Worm (Caenorhabditis elegans) whole organism, young adult: ENCODE data around the gene lips-11.
A peak's percentile ranks its signal among the peaks of the same experiment; 100 is the strongest.

Source experiments
- B0019.2 ChIP-seq: fragments of 200-800 bp; sonication (Bioruptor generic); conservative IDR thresholded peaks from 2 replicates; pipeline ENCODE4 v1.3.6; 2022; ENCODE audit warnings: missing genetic modification reagents, missing genetic modification characterization, missing compliant biosample characterization
- B0035.1 ChIP-seq: sonication (generic microtip); optimal IDR thresholded peaks from 2 replicates; lab custom pipeline; 2016; ENCODE audit warnings: missing genetic modification characterization, mild to moderate bottlenecking, missing compliant biosample characterization, missing genotype, missing genetic modification reagents
- C17E4.6 ChIP-seq: fragments of 200-800 bp; sonication (Bioruptor generic); IDR thresholded peaks from 2 replicates; pipeline ENCODE4 v1.3.6; 2022; ENCODE audit warnings: missing genetic modification reagents, missing genetic modification characterization, missing compliant biosample characterization
- D2030.7 ChIP-seq: fragments of 200-800 bp; sonication (Bioruptor generic); IDR thresholded peaks from 2 replicates; pipeline ENCODE4 v1.3.6; 2022; ENCODE audit warnings: missing genetic modification reagents, missing genetic modification characterization, missing compliant biosample characterization
- F23B12.7 ChIP-seq: sonication (generic microtip); optimal IDR thresholded peaks from 2 replicates; lab custom pipeline; 2017; ENCODE audit warnings: missing genetic modification characterization, mild to moderate bottlenecking, missing compliant biosample characterization, antibody characterized with exemption, moderate library complexity; ENCODE audit not compliant: insufficient read depth
- F33H1.4 ChIP-seq: fragments of 200-800 bp; sonication (Bioruptor generic); IDR thresholded peaks from 2 replicates; pipeline ENCODE4 v1.3.6; 2022; ENCODE audit warnings: missing genetic modification reagents, missing genetic modification characterization, missing compliant biosample characterization
- F49E8.2 ChIP-seq: sonication (generic microtip); optimal IDR thresholded peaks from 3 replicates; lab custom pipeline; 2017; ENCODE audit warnings: missing genetic modification characterization, mild to moderate bottlenecking, missing compliant biosample characterization, antibody characterized with exemption, moderate library complexity; ENCODE audit not compliant: insufficient read depth
- F57C9.4 ChIP-seq: sonication (generic microtip); optimal IDR thresholded peaks from 2 replicates; lab custom pipeline; 2017; ENCODE audit warnings: mild to moderate bottlenecking, missing genetic modification characterization, missing compliant biosample characterization
- K11D2.4 ChIP-seq: fragments of 200-800 bp; sonication (Bioruptor generic); IDR thresholded peaks from 2 replicates; pipeline ENCODE4 v1.3.6; 2022; ENCODE audit warnings: missing genetic modification reagents, missing genetic modification characterization, missing compliant biosample characterization
- K12H6.12 ChIP-seq: fragments of 200-800 bp; sonication (Bioruptor generic); optimal IDR thresholded peaks from 2 replicates; lab custom pipeline; 2018; ENCODE audit warnings: mild to moderate bottlenecking, missing genetic modification characterization, missing compliant biosample characterization
- Y53G8AR.9 ChIP-seq: fragments of 200-800 bp; sonication (Bioruptor generic); conservative IDR thresholded peaks from 2 replicates; pipeline ENCODE4 v1.3.6; 2022; ENCODE audit warnings: missing genetic modification reagents, missing genetic modification characterization, missing compliant biosample characterization
- Y79H2A.3 ChIP-seq: fragments of 200-800 bp; sonication (Bioruptor generic); conservative IDR thresholded peaks from 2 replicates; pipeline ENCODE4 v1.3.6; 2022; ENCODE audit warnings: missing genetic modification reagents, missing genetic modification characterization, missing compliant biosample characterization
- attf-3 ChIP-seq: fragments of 200-800 bp; sonication (Bioruptor generic); conservative IDR thresholded peaks from 2 replicates; pipeline ENCODE4 v1.3.6; 2022; ENCODE audit warnings: missing genetic modification reagents, missing genetic modification characterization, missing compliant biosample characterization
- attf-5 ChIP-seq: fragments of 200-800 bp; sonication (Bioruptor generic); optimal IDR thresholded peaks from 2 replicates; lab custom pipeline; 2018; ENCODE audit warnings: mild to moderate bottlenecking, missing genetic modification characterization, missing compliant biosample characterization
- attf-6 ChIP-seq: fragments of 200-800 bp; sonication (Bioruptor generic); IDR thresholded peaks from 2 replicates; pipeline ENCODE4 v1.3.6; 2022; ENCODE audit warnings: missing genetic modification reagents, missing genetic modification characterization, missing compliant biosample characterization
- cebp-1 ChIP-seq, 2 experiments: fragments of 200-800 bp in 1 of 2; sonication (Bioruptor generic) in 1 of 2; sonication (generic microtip) in 1 of 2; IDR thresholded peaks in 1 of 2; optimal IDR thresholded peaks in 1 of 2; 2 replicates each; pipeline versions ENCODE4 v1.3.6 to Lab custom; 2017 to 2022; ENCODE audit warnings: missing compliant biosample characterization in 2 of 2, missing genetic modification characterization in 2 of 2, mild to moderate bottlenecking in 1 of 2, missing genetic modification reagents in 1 of 2, moderate library complexity in 1 of 2
- ceh-27 ChIP-seq: fragments of 200-800 bp; sonication (Bioruptor generic); optimal IDR thresholded peaks from 2 replicates; lab custom pipeline; 2018; ENCODE audit warnings: mild to moderate bottlenecking, missing genetic modification characterization, moderate library complexity, missing compliant biosample characterization
- ceh-91 ChIP-seq: fragments of 200-800 bp; sonication (Bioruptor generic); IDR thresholded peaks from 2 replicates; pipeline ENCODE4 v1.3.6; 2022; ENCODE audit warnings: missing genetic modification reagents, missing genetic modification characterization, missing compliant biosample characterization
- dox-1 ChIP-seq: fragments of 200-800 bp; sonication (Bioruptor generic); IDR thresholded peaks from 2 replicates; pipeline ENCODE4 v1.3.6; 2022; ENCODE audit warnings: missing genetic modification reagents, missing genetic modification characterization, missing compliant biosample characterization
- egrh-3 ChIP-seq: fragments of 200-800 bp; sonication (Bioruptor generic); IDR thresholded peaks from 2 replicates; pipeline ENCODE4 v1.3.6; 2022; ENCODE audit warnings: missing genetic modification reagents, missing genetic modification characterization, missing compliant biosample characterization
- ekl-4 ChIP-seq: fragments of 200-800 bp; sonication (Bioruptor generic); IDR thresholded peaks from 2 replicates; pipeline ENCODE4 v1.3.6; 2022; ENCODE audit warnings: missing genetic modification reagents, missing genetic modification characterization, missing compliant biosample characterization
- lin-40 ChIP-seq: sonication (generic microtip); optimal IDR thresholded peaks from 2 replicates; lab custom pipeline; 2016; ENCODE audit warnings: missing genetic modification characterization, mild to moderate bottlenecking, missing compliant biosample characterization, missing genotype, missing genetic modification reagents
- lin-54 ChIP-seq: fragments of 200-800 bp; sonication (Bioruptor generic); optimal IDR thresholded peaks from 2 replicates; lab custom pipeline; 2018; ENCODE audit warnings: mild to moderate bottlenecking, missing genetic modification characterization, missing compliant biosample characterization
- lir-1 ChIP-seq: fragments of 200-800 bp; sonication (Bioruptor generic); conservative IDR thresholded peaks from 2 replicates; pipeline ENCODE4 v1.3.6; 2022; ENCODE audit warnings: missing genetic modification reagents, missing genetic modification characterization, missing compliant biosample characterization
- lsl-1 ChIP-seq: fragments of 200-800 bp; sonication (Bioruptor generic); optimal IDR thresholded peaks from 2 replicates; lab custom pipeline; 2018; ENCODE audit warnings: mild to moderate bottlenecking, missing genetic modification characterization, moderate library complexity, missing compliant biosample characterization
- madf-10 ChIP-seq: sonication (generic microtip); optimal IDR thresholded peaks from 2 replicates; lab custom pipeline; 2016; ENCODE audit warnings: mild to moderate bottlenecking, missing genetic modification characterization, missing compliant biosample characterization
- madf-6 ChIP-seq: fragments of 200-800 bp; sonication (Bioruptor generic); IDR thresholded peaks from 2 replicates; pipeline ENCODE4 v1.3.6; 2022; ENCODE audit warnings: missing genetic modification reagents, missing genetic modification characterization, missing compliant biosample characterization
- madf-8 ChIP-seq: fragments of 200-800 bp; sonication (Bioruptor generic); conservative IDR thresholded peaks from 2 replicates; pipeline ENCODE4 v1.3.6; 2022; ENCODE audit warnings: missing genetic modification reagents, missing genetic modification characterization, missing compliant biosample characterization
- mcd-1 ChIP-seq: fragments of 200-800 bp; sonication (Bioruptor generic); IDR thresholded peaks from 2 replicates; pipeline ENCODE4 v1.3.6; 2022; ENCODE audit warnings: missing genetic modification reagents, missing genetic modification characterization, missing compliant biosample characterization
- nhr-80 ChIP-seq: sonication (generic microtip); optimal IDR thresholded peaks from 2 replicates; lab custom pipeline; 2016; ENCODE audit warnings: missing genetic modification characterization, missing compliant biosample characterization
- rcor-1 ChIP-seq: fragments of 200-800 bp; sonication (Bioruptor generic); IDR thresholded peaks from 2 replicates; pipeline ENCODE4 v1.3.6; 2022; ENCODE audit warnings: missing genetic modification reagents, missing genetic modification characterization, missing compliant biosample characterization
- snpc-3.4 ChIP-seq: sonication (generic microtip); optimal IDR thresholded peaks from 2 replicates; lab custom pipeline; 2017; ENCODE audit warnings: missing genetic modification characterization, mild to moderate bottlenecking, missing compliant biosample characterization, antibody characterized with exemption, moderate library complexity, missing genotype, missing genetic modification reagents
- tlf-1 ChIP-seq: fragments of 200-800 bp; sonication (Bioruptor generic); optimal IDR thresholded peaks from 2 replicates; lab custom pipeline; 2018; ENCODE audit warnings: mild to moderate bottlenecking, missing genetic modification characterization, missing compliant biosample characterization
- unc-130 ChIP-seq: sonication (generic microtip); optimal IDR thresholded peaks from 2 replicates; lab custom pipeline; 2016; ENCODE audit warnings: missing genetic modification reagents, missing genetic modification characterization, missing compliant biosample characterization
- zim-3 ChIP-seq: sonication (generic microtip); optimal IDR thresholded peaks from 2 replicates; lab custom pipeline; 2017; ENCODE audit warnings: mild to moderate bottlenecking, missing genetic modification characterization, moderate library complexity, missing compliant biosample characterization
- ztf-18 ChIP-seq: sonication (generic microtip); optimal IDR thresholded peaks from 2 replicates; lab custom pipeline; 2016; ENCODE audit warnings: missing genotype, mild to moderate bottlenecking, missing genetic modification characterization, missing compliant biosample characterization
- ztf-25 ChIP-seq: fragments of 200-800 bp; sonication (Bioruptor generic); IDR thresholded peaks from 2 replicates; pipeline ENCODE4 v1.3.6; 2022; ENCODE audit warnings: missing genetic modification reagents, missing genetic modification characterization, missing compliant biosample characterization
- ztf-28 ChIP-seq: fragments of 200-800 bp; sonication (Bioruptor generic); IDR thresholded peaks from 2 replicates; pipeline ENCODE4 v1.3.6; 2022; ENCODE audit warnings: missing genetic modification reagents, missing genetic modification characterization, missing compliant biosample characterization

The lips-11 gene

DNA sequence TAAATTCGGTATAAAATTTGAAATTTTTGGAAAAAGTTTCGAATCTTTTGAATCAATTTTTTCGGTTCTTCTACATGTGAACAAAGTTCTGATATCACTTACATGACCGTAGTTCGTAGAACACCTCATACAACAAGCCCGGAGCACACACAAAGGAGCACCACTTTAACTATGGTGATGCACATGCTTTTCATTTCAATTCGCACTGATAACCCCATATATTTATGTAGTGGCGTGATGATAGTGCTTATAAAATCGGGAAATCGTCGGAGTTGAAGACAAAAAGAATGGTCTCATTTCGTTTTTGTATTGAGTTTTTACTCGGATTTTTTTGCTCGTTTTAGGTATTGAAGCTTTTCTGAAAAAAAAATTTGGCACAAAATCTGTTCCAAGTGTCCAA is 29.9 kb upstream of the lips-11 start, which contains the start of gene W09B6.4:
Gene W09B6.4, minus strand, starts transcription at position 151 of the 400 bp plus-strand sequence.
- TF ChIP-seq B0035.1 (tag; lab: Kevin White, UChicago) = no peak
- peak; percentile 58 for TF ChIP-seq nhr-80 (tag; lab: Kevin White, UChicago)

DNA sequence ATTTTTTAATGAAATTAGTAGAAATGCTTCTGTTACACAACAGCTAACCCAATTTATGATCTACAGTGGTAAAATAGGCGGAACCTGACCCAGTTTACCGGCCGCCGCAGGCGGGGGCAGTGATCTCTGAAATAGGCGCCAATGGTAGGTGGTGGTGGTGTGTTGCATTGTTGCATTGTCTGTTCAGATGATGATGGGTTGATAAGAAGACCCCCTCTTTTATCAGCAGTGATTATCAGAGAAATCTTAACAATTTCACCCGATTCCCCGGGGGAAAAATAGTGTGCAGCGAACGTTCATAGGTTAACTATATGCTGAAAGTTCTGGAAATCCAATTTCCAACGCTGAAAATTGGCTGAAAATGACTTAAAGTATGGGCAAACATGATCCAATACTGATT is 27.8 kb upstream of the lips-11 start:
- TF ChIP-seq nhr-80 (tag; lab: Kevin White, UChicago) (peak; percentile 55), F23B12.7 (tag; lab: Kevin White, UChicago) (no peak), mcd-1 (0 out of 2 replicates have a peak, but pooled peaks have one; percentile 12), madf-6 (no peak), dox-1 (GFP tag; lab: Robert Waterston, UW) (peak; percentile 9; the same call in 1 of the 2 replicates)

DNA sequence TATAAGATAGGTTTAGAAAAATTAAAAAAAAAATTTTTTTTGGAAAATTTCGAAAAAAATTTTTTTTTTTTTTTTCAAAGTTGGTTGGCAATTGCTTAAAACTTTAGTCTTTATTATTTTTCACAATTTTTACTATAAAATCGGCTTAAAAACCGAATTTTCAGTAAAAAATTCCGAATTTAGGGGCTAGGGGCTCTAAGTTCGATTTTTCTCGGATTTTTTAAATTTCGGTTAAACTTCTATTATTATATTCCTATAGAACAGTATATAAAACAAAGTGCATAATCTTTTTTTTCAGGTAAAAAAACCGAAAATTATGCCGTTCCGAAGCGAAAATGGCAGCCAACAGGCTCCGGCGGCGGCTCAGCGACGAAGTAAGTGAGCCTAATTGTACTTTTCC is 25.7 kb upstream of the lips-11 start, which contains the start of gene pod-2:
Gene pod-2, plus strand, starts transcription at position 301 of the 400 bp plus-strand sequence.
- no peak for TF ChIP-seq F57C9.4 (tag; lab: Kevin White, UChicago)
- TF ChIP-seq lir-1 (GFP tag; lab: Robert Waterston, UW) = no peak

DNA sequence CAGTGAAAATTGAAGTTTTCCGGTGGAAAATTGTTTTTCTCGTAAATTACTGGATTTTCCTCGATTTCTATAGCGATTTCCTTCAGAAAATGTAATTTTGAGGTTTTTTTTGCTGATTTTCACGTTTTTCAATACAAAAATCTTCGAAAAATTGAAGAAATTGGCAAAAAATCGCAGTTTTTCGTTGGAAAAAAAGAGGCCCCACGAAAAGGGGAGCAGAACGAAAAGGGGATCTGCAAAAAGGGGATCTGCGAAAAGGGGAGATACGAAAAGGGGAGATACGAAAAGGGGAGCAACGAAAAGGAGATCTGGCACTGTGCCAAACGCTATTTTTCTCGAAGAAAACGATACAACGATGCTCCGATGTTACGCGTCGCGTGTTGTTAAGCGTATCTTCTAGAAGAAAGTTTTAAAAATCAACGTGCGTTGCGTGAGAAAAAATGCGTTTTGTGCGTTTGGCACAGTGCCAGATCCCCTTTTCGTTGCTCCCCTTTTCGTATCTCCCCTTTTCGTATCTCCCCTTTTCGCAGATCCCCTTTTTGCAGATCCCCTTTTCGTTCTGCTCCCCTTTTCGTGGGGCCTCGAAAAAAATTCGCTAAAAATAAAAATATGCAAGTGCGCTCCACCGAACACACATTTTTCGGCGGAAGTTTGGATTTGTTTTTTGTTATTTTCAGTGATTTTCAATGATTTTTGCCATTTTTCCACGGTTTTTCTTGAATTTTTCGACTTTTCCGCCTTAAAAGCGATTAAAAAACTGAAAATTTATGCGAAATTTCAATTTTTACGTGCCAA is 23.7 kb upstream of the lips-11 start:
- peak; percentile 42 for TF ChIP-seq K12H6.12 (tag; lab: Kevin White, UChicago)
- peak; percentile 95 for TF ChIP-seq dox-1 (GFP tag; lab: Robert Waterston, UW)
- peak; percentile 46; the same call in 1 of the 2 replicates for TF ChIP-seq ekl-4 (GFP tag; lab: Robert Waterston, UW)
- TF ChIP-seq ztf-18 (tag; lab: Kevin White, UChicago) = peak; percentile 24
- peak; percentile 56; the same call in 1 of the 2 replicates for TF ChIP-seq C17E4.6 (GFP tag; lab: Robert Waterston, UW)
- 0 out of 2 replicates have a peak, but pooled peaks have one; percentile 55 for TF ChIP-seq attf-6
- TF ChIP-seq Y79H2A.3 = peak; percentile 61; the same call in 1 of the 2 replicates
- TF ChIP-seq rcor-1 (GFP tag; lab: Robert Waterston, UW) = peak; percentile 84
- TF ChIP-seq lin-54 (GFP tag; lab: Kevin White, UChicago) = peak; percentile 69
- TF ChIP-seq unc-130 = peak; percentile 46
- peak; percentile 50 for TF ChIP-seq ceh-27
- TF ChIP-seq ztf-25 (GFP tag; lab: Robert Waterston, UW) = peak; percentile 68; the same call in 1 of the 2 replicates
- TF ChIP-seq snpc-3.4 (tag; lab: Kevin White, UChicago) = peak; percentile 7
- TF ChIP-seq madf-6 = peak; percentile 63
- peak; percentile 21 for TF ChIP-seq madf-10 (tag; lab: Kevin White, UChicago)
- TF ChIP-seq lsl-1 (GFP tag; lab: Kevin White, UChicago) = peak; percentile 14
- peak; percentile 64 for TF ChIP-seq F33H1.4
- TF ChIP-seq lir-1 (GFP tag; lab: Robert Waterston, UW) = peak; percentile 71; the same call in 1 of the 2 replicates
- TF ChIP-seq lin-40 (tag; lab: Kevin White, UChicago) = peak; percentile 46
- peak; percentile 99 for TF ChIP-seq D2030.7 (GFP tag; lab: Robert Waterston, UW)
- TF ChIP-seq tlf-1 (GFP tag; lab: Kevin White, UChicago) = peak; percentile 3
- peak; percentile 52 for TF ChIP-seq attf-5 (GFP tag; lab: Kevin White, UChicago)
- TF ChIP-seq madf-8 = 0 out of 2 replicates have a peak, but pooled peaks have one; percentile 25
- peak; percentile 66 for TF ChIP-seq egrh-3 (GFP tag; lab: Robert Waterston, UW)
- TF ChIP-seq zim-3 (tag; lab: Kevin White, UChicago) = peak; percentile 18
- TF ChIP-seq ceh-91 (GFP tag; lab: Robert Waterston, UW) = peak; percentile 85
- peak; percentile 77 for TF ChIP-seq attf-3 (GFP tag; lab: Robert Waterston, UW)
- peak; percentile 11 for TF ChIP-seq F49E8.2 (tag; lab: Kevin White, UChicago)
- peak; percentile 67; the same call in 1 of the 2 replicates for TF ChIP-seq Y53G8AR.9 (GFP tag; lab: Robert Waterston, UW)
- peak; percentile 79 for TF ChIP-seq B0019.2 (GFP tag; lab: Robert Waterston, UW)
- peak; percentile 65 for TF ChIP-seq cebp-1 (GFP tag; IDR thresholded peaks at IDR 0.05; lab: Robert Waterston, UW)
- peak; percentile 35 for TF ChIP-seq cebp-1 (tag; optimal IDR thresholded peaks at IDR 0.05; lab: Kevin White, UChicago)
- TF ChIP-seq K11D2.4 (GFP tag; lab: Robert Waterston, UW) = peak; percentile 60
- TF ChIP-seq ztf-28 (GFP tag; lab: Robert Waterston, UW) = peak; percentile 90
